Worm (Caenorhabditis elegans): ENCODE measurements around the gene F22F7.8.

F22F7.8 gene

ce11 chrV:2121910-2122362 is at the start of gene F22F7.8:
TSS of gene F22F7.8 (minus strand) at chrV:2121960.
- TF ChIP-seq R02D3.7 (tag; optimal IDR thresholded peaks at IDR 0.05) (no peak), zag-1 (tag; optimal IDR thresholded peaks at IDR 0.05) (no peak), lin-13 (GFP tag; optimal IDR thresholded peaks at IDR 0.05) (no peak), sma-9 (GFP tag; optimal IDR thresholded peaks at IDR 0.05) (no peak), sma-9 (tag; optimal IDR thresholded peaks at IDR 0.05) (no peak), F13H6.1 (tag; optimal IDR thresholded peaks at IDR 0.05) (no peak), elt-1 (tag; optimal IDR thresholded peaks at IDR 0.05) (no peak), dmd-4 (tag; optimal IDR thresholded peaks at IDR 0.05) (no peak), sma-3 (GFP tag; optimal IDR thresholded peaks at IDR 0.05) (no peak)

ce11 chrV:2166679-2167078 is 44.9 kb upstream of the F22F7.8 start, which contains the start of gene srbc-19:
TSS of gene srbc-19 (minus strand) at chrV:2166779.
- TF ChIP-seq lsy-2 (tag; optimal IDR thresholded peaks at IDR 0.05), result no peak
- no peak for TF ChIP-seq skn-1 (tag; optimal IDR thresholded peaks at IDR 0.05)
- TF ChIP-seq sma-9 (GFP tag; optimal IDR thresholded peaks at IDR 0.05), result no peak
- no peak for TF ChIP-seq sma-9 (tag; optimal IDR thresholded peaks at IDR 0.05)

ce11 chrV:2163735-2164134 is 42.0 kb upstream of the F22F7.8 start, which contains the start of gene str-255:
TSS of gene str-255 (minus strand) at chrV:2163835.
- TF ChIP-seq unc-55 (GFP tag; optimal IDR thresholded peaks at IDR 0.05), result no peak
- TF ChIP-seq mbf-1 (tag; optimal IDR thresholded peaks at IDR 0.05), result no peak
- no peak for TF ChIP-seq ceh-16 (tag; optimal IDR thresholded peaks at IDR 0.05)
- no peak for TF ChIP-seq ceh-82 (tag; optimal IDR thresholded peaks at IDR 0.05)
- no peak for TF ChIP-seq sma-9 (GFP tag; optimal IDR thresholded peaks at IDR 0.05)
- no peak for TF ChIP-seq sma-9 (tag; optimal IDR thresholded peaks at IDR 0.05)
- no peak for TF ChIP-seq alr-1 (tag; optimal IDR thresholded peaks at IDR 0.05)
- TF ChIP-seq peb-1 (tag; optimal IDR thresholded peaks at IDR 0.05), result no peak
- TF ChIP-seq nhr-129 (tag; optimal IDR thresholded peaks at IDR 0.05), result no peak
- TF ChIP-seq nhr-10 (tag; optimal IDR thresholded peaks at IDR 0.05), result no peak
- TF ChIP-seq R02D3.7 (tag; optimal IDR thresholded peaks at IDR 0.05), result no peak
- no peak for TF ChIP-seq nhr-6 (tag; optimal IDR thresholded peaks at IDR 0.05)
- TF ChIP-seq sma-3 (GFP tag; optimal IDR thresholded peaks at IDR 0.05), result no peak
- TF ChIP-seq ZK546.5 (tag; optimal IDR thresholded peaks at IDR 0.05), result no peak
- no peak for TF ChIP-seq elt-3 (tag; optimal IDR thresholded peaks at IDR 0.05)
- TF ChIP-seq dmd-4 (tag; optimal IDR thresholded peaks at IDR 0.05), result no peak
- no peak for TF ChIP-seq gmeb-1 (tag; optimal IDR thresholded peaks at IDR 0.05)
- no peak for TF ChIP-seq ztf-4 (tag; optimal IDR thresholded peaks at IDR 0.05)
- no peak for TF ChIP-seq nhr-77 (tag; optimal IDR thresholded peaks at IDR 0.05)

- TF ChIP-seq nhr-6 (tag; optimal IDR thresholded peaks at IDR 0.05) (no peak), nhr-77 (tag; optimal IDR thresholded peaks at IDR 0.05) (no peak)
These were observed 37.6 kb upstream of the F22F7.8 start, which contains the start of gene C45H4.14 for ce11 chrV:2159331-2159730. TSS of gene C45H4.14 (minus strand) at chrV:2159431.

- TF ChIP-seq nhr-129 (tag; optimal IDR thresholded peaks at IDR 0.05), result no peak
- TF ChIP-seq egl-27 (tag; optimal IDR thresholded peaks at IDR 0.05), result no peak
- TF ChIP-seq dmd-4 (tag; optimal IDR thresholded peaks at IDR 0.05), result no peak
- TF ChIP-seq mbf-1 (tag; optimal IDR thresholded peaks at IDR 0.05), result no peak
- TF ChIP-seq C34F6.9 (tag; optimal IDR thresholded peaks at IDR 0.05), result no peak
- TF ChIP-seq nhr-10 (tag; optimal IDR thresholded peaks at IDR 0.05), result no peak
- TF ChIP-seq snpc-4 (tag; optimal IDR thresholded peaks at IDR 0.05), result no peak
- no peak for TF ChIP-seq elt-1 (tag; optimal IDR thresholded peaks at IDR 0.05)
- no peak for TF ChIP-seq ztf-11 (tag; optimal IDR thresholded peaks at IDR 0.05)
- no peak for TF ChIP-seq skn-1 (tag; optimal IDR thresholded peaks at IDR 0.05)
- TF ChIP-seq nhr-23 (tag; optimal IDR thresholded peaks at IDR 0.05), result no peak
- no peak for TF ChIP-seq ama-1 (optimal IDR thresholded peaks at IDR 0.05)
- no peak for TF ChIP-seq crh-2 (tag; optimal IDR thresholded peaks at IDR 0.05)
- no peak for TF ChIP-seq nhr-12 (tag; optimal IDR thresholded peaks at IDR 0.05)
- no peak for TF ChIP-seq ztf-4 (tag; optimal IDR thresholded peaks at IDR 0.05)
These were observed 35.1 kb upstream of the F22F7.8 start, which contains the start of gene srbc-22 for ce11 chrV:2156830-2157229. TSS of gene srbc-22 (plus strand) at chrV:2157130.

- TF ChIP-seq lin-11 (tag; optimal IDR thresholded peaks at IDR 0.05), result no peak
- no peak for TF ChIP-seq unc-55 (GFP tag; optimal IDR thresholded peaks at IDR 0.05)
- TF ChIP-seq peb-1 (tag; optimal IDR thresholded peaks at IDR 0.05), result no peak
- TF ChIP-seq ceh-16 (tag; optimal IDR thresholded peaks at IDR 0.05), result no peak
- no peak for TF ChIP-seq nhr-21 (tag; optimal IDR thresholded peaks at IDR 0.05)
- TF ChIP-seq F13H6.1 (tag; optimal IDR thresholded peaks at IDR 0.05), result no peak
- TF ChIP-seq Y55F3AM.14 (GFP tag; optimal IDR thresholded peaks at IDR 0.05), result no peak
- no peak for TF ChIP-seq alr-1 (tag; optimal IDR thresholded peaks at IDR 0.05)
- no peak for TF ChIP-seq zag-1 (tag; optimal IDR thresholded peaks at IDR 0.05)
- no peak for TF ChIP-seq unc-39 (tag; optimal IDR thresholded peaks at IDR 0.05)
- TF ChIP-seq nhr-25 (tag; optimal IDR thresholded peaks at IDR 0.05), result no peak
- TF ChIP-seq ztf-11 (tag; optimal IDR thresholded peaks at IDR 0.05), result no peak
- TF ChIP-seq lin-13 (GFP tag; optimal IDR thresholded peaks at IDR 0.05), result no peak
- TF ChIP-seq nhr-10 (tag; optimal IDR thresholded peaks at IDR 0.05), result no peak
- TF ChIP-seq elt-3 (tag; optimal IDR thresholded peaks at IDR 0.05), result no peak
- no peak for TF ChIP-seq nhr-12 (tag; optimal IDR thresholded peaks at IDR 0.05)
- TF ChIP-seq egl-27 (tag; optimal IDR thresholded peaks at IDR 0.05), result no peak
- no peak for TF ChIP-seq unc-62 (GFP tag; optimal IDR thresholded peaks at IDR 0.05)
These were observed 33.5 kb upstream of the F22F7.8 start, which contains the start of gene srbc-21 for ce11 chrV:2155232-2155631. TSS of gene srbc-21 (plus strand) at chrV:2155532.

Data from whole organism, L2 larva.